Fruit fly (Drosophila melanogaster) whole organism, pupa: ENCODE measurements around the gene CG7059.

Source experiments
- CG10348 ChIP-seq: fragments of 200-800 bp; sonication (Bioruptor generic); IDR thresholded peaks from 2 replicates; pipeline ENCODE4 v1.3.6; 2022; ENCODE audit warnings: missing biosample characterization, missing genetic modification characterization
- CG12605 ChIP-seq: fragments of 200-800 bp; sonication (Bioruptor generic); IDR thresholded peaks from 2 replicates; pipeline ENCODE4 v1.3.6; 2022; ENCODE audit warnings: missing biosample characterization, missing genetic modification characterization
- CG13204 ChIP-seq: fragments of 200-800 bp; sonication (Bioruptor generic); optimal IDR thresholded peaks from 2 replicates; lab custom pipeline; 2018; ENCODE audit warnings: missing biosample characterization, mild to moderate bottlenecking, missing genetic modification characterization, moderate library complexity
- CG14655 ChIP-seq: fragments of 200-800 bp; sonication (Bioruptor generic); optimal IDR thresholded peaks from 3 replicates; lab custom pipeline; 2017; ENCODE audit warnings: mild to moderate bottlenecking, missing biosample characterization, missing genetic modification reagents, missing genetic modification characterization
- CG15710 ChIP-seq: fragments of 200-800 bp; sonication (Bioruptor generic); optimal IDR thresholded peaks from 2 replicates; lab custom pipeline; 2018; ENCODE audit warnings: missing biosample characterization, mild to moderate bottlenecking, missing genetic modification characterization, moderate library complexity
- CG17806 ChIP-seq: fragments of 200-800 bp; sonication (Bioruptor generic); optimal IDR thresholded peaks from 2 replicates; lab custom pipeline; 2018; ENCODE audit warnings: missing biosample characterization, mild to moderate bottlenecking, missing genetic modification characterization, moderate library complexity
- CG32121 ChIP-seq: fragments of 200-800 bp; sonication (Bioruptor generic); IDR thresholded peaks from 2 replicates; pipeline ENCODE4 v1.3.6; 2022; ENCODE audit warnings: missing biosample characterization, missing genetic modification characterization
- CG34367 ChIP-seq: fragments of 200-800 bp; sonication (Bioruptor generic); optimal IDR thresholded peaks from 2 replicates; lab custom pipeline; 2018; ENCODE audit warnings: missing biosample characterization, mild to moderate bottlenecking, missing genetic modification characterization
- CG4496 ChIP-seq: fragments of 200-800 bp; sonication (Bioruptor generic); IDR thresholded peaks from 3 replicates; pipeline ENCODE4 v1.3.6; 2022; ENCODE audit warnings: missing biosample characterization, missing genetic modification characterization
- CG8159 ChIP-seq: fragments of 200-800 bp; sonication (Bioruptor generic); optimal IDR thresholded peaks from 3 replicates; lab custom pipeline; 2018; ENCODE audit warnings: missing biosample characterization, mild to moderate bottlenecking, missing genetic modification characterization, moderate library complexity
- CG8301 ChIP-seq: fragments of 200-800 bp; sonication (Bioruptor generic); optimal IDR thresholded peaks from 2 replicates; lab custom pipeline; 2018; ENCODE audit warnings: missing biosample characterization, mild to moderate bottlenecking, missing genetic modification characterization
- CG9948 ChIP-seq: fragments of 200-800 bp; sonication (Bioruptor generic); optimal IDR thresholded peaks from 2 replicates; lab custom pipeline; 2018; ENCODE audit warnings: missing biosample characterization, mild to moderate bottlenecking, missing genetic modification characterization, moderate library complexity
- D1 ChIP-seq: fragments of 200-800 bp; sonication (Bioruptor generic); optimal IDR thresholded peaks from 2 replicates; lab custom pipeline; 2018; ENCODE audit warnings: missing biosample characterization, mild to moderate bottlenecking, missing genetic modification characterization, moderate library complexity
- EcR ChIP-seq: fragments of 200-800 bp; sonication (Bioruptor generic); optimal IDR thresholded peaks from 3 replicates; lab custom pipeline; 2019; ENCODE audit warnings: missing biosample characterization, missing genetic modification characterization, mild to moderate bottlenecking, moderate library complexity, missing genetic modification reagents
- Pif1A ChIP-seq: fragments of 200-800 bp; sonication (Bioruptor generic); optimal IDR thresholded peaks from 3 replicates; lab custom pipeline; 2016; ENCODE audit warnings: missing biosample characterization, missing genetic modification characterization
- Pif1B ChIP-seq: fragments of 200-800 bp; sonication (Bioruptor generic); optimal IDR thresholded peaks from 3 replicates; lab custom pipeline; 2016; ENCODE audit warnings: missing biosample characterization, missing genetic modification characterization
- Snoo ChIP-seq: fragments of 200-800 bp; sonication (Bioruptor generic); optimal IDR thresholded peaks from 3 replicates; lab custom pipeline; 2017; ENCODE audit warnings: missing biosample characterization, mild to moderate bottlenecking, missing genetic modification characterization, inconsistent platforms
- fd96Ca ChIP-seq: fragments of 200-800 bp; sonication (Bioruptor generic); IDR thresholded peaks from 3 replicates; pipeline ENCODE4 v1.3.6; 2022; ENCODE audit warnings: missing biosample characterization, missing genetic modification characterization
- gl ChIP-seq: fragments of 200-800 bp; sonication (Bioruptor generic); optimal IDR thresholded peaks from 2 replicates; lab custom pipeline; 2018; ENCODE audit warnings: missing biosample characterization, mild to moderate bottlenecking, missing genetic modification characterization
- rn ChIP-seq: fragments of 200-800 bp; sonication (Bioruptor generic); IDR thresholded peaks from 2 replicates; pipeline ENCODE4 v1.3.6; 2022; ENCODE audit warnings: missing biosample characterization, missing genetic modification characterization

CG7059 gene

DNA sequence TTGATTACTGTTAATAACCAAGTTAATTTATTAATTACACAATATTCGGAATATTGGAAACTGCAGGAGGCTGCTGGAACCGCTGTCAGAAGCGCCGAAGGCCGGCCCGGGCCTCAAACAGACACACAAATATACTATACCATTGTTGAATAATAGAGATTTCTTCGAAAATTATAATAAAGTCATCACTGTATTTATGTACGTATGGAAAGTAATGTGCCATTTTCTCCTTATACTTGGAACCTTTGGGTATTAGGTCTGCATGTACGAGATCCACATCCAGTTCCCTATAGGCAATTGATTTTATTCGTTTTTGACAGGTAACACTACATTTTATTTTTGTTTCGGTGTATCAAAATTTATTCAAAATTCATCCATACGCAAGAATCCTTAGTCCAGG lies 17.0 kb upstream of the CG7059 start, which contains the start of gene CG7069:
TSS of gene CG7069 (plus strand) at position 301 of the 400 bp plus-strand sequence.
- TF ChIP-seq rn (GFP tag; lab: Robert Waterston, UW) = no peak
- no peak for TF ChIP-seq Pif1B (GFP tag; lab: Kevin White, UChicago)
- no peak for TF ChIP-seq CG4496 (GFP tag; lab: Robert Waterston, UW)
- TF ChIP-seq CG32121 = no peak
- TF ChIP-seq CG12605 (GFP tag; lab: Robert Waterston, UW) = no peak
- no peak for TF ChIP-seq gl (tag; lab: Kevin White, UChicago)
- TF ChIP-seq Snoo (tag; lab: Kevin White, UChicago) = no peak
- TF ChIP-seq CG15710 (tag; lab: Kevin White, UChicago) = no peak
- TF ChIP-seq CG17806 (tag; lab: Kevin White, UChicago) = no peak
- no peak for TF ChIP-seq EcR (GFP tag; lab: Kevin White, UChicago)
- no peak for TF ChIP-seq CG8301 (tag; lab: Kevin White, UChicago)
- no peak for TF ChIP-seq CG10348
- TF ChIP-seq D1 (tag; lab: Kevin White, UChicago) = no peak
- TF ChIP-seq CG34367 = no peak

DNA sequence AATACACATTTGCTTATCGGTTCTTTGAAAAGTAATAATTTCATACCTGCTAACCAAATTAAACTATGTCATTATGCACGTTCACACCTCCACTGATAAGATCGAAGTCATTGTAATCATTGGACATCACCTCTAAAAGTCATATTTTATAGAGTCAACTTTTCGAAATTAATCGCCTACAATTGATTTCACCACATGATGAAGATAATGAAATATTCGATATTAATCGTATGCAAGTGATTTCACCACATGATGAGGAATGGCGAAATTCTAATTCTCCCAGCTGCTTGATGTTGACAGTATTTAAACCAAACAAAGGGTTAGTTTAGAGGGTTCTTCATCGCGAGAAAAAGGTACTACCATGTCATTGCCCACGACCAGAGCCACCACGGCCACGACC lies 13.9 kb upstream of the CG7059 start, which contains the start of gene CG18596:
TSS of gene CG18596 (plus strand) at position 250 of the 400 bp plus-strand sequence.
- TF ChIP-seq EcR (GFP tag; lab: Kevin White, UChicago) = no peak
- no peak for TF ChIP-seq Pif1B (GFP tag; lab: Kevin White, UChicago)
- no peak for TF ChIP-seq Snoo (tag; lab: Kevin White, UChicago)
- TF ChIP-seq CG4496 (GFP tag; lab: Robert Waterston, UW) = no peak
- no peak for TF ChIP-seq CG9948 (tag; lab: Kevin White, UChicago)
- TF ChIP-seq D1 (tag; lab: Kevin White, UChicago) = no peak
- TF ChIP-seq rn (GFP tag; lab: Robert Waterston, UW) = no peak
- no peak for TF ChIP-seq gl (tag; lab: Kevin White, UChicago)
- no peak for TF ChIP-seq CG14655 (GFP tag; lab: Kevin White, UChicago)
- TF ChIP-seq Pif1A (GFP tag; lab: Kevin White, UChicago) = no peak
- no peak for TF ChIP-seq CG8301 (tag; lab: Kevin White, UChicago)
- TF ChIP-seq CG13204 (GFP tag; lab: Kevin White, UChicago) = no peak
- no peak for TF ChIP-seq CG10348
- TF ChIP-seq CG17806 (tag; lab: Kevin White, UChicago) = no peak
- no peak for TF ChIP-seq CG34367

DNA sequence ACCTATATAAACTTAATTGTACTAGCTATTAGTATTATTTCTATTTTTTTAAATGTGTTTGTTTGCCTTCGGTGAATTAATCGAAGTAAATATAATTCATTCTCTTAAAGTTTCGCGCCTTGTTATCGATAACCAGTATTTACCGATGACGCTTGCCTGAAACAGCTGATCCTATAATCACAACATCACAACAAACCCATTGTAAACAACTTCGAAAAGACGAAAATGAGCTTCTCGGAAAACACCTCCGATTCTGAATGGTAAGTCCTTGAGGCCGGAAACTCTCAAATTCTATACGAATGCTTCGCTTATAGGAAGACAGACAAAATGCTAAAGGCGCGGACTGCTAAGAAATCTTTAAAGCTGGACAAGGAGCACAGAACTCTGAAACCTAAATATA lies 9.6 kb upstream of the CG7059 start, which contains the start of gene CG34149:
TSS of gene CG34149 (plus strand) at position 187 of the 400 bp plus-strand sequence.
- no peak for TF ChIP-seq CG34367
- no peak for TF ChIP-seq CG9948 (tag; lab: Kevin White, UChicago)
- TF ChIP-seq CG4496 (GFP tag; lab: Robert Waterston, UW) = no peak
- TF ChIP-seq D1 (tag; lab: Kevin White, UChicago) = no peak
- TF ChIP-seq fd96Ca = no peak

DNA sequence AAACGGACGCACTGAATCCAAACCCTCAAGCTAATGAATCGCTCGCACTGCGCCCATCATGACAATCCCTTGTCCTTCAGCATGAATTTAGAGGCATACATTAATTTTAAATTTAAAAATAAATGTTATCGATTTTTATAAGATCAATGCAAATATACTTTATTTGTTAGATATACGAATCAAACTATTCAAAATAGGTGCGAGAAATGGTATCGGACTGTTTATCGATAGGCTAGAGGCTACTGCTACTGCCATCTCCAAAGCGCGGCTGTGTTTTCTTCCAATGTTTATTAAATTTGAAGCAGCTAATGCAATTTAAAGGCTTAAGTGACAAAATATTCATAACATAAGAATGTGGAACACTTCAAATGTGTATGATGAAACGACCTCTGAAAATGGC lies 8.5 kb upstream of the CG7059 start, which contains the start of gene CG43342:
TSS of gene CG43342 (plus strand) at position 264 of the 400 bp plus-strand sequence.
- no peak for TF ChIP-seq CG4496 (GFP tag; lab: Robert Waterston, UW)
- TF ChIP-seq CG12605 (GFP tag; lab: Robert Waterston, UW) = no peak
- no peak for TF ChIP-seq CG10348
- TF ChIP-seq CG34367 = no peak
- no peak for TF ChIP-seq CG8159
- no peak for TF ChIP-seq CG32121

DNA sequence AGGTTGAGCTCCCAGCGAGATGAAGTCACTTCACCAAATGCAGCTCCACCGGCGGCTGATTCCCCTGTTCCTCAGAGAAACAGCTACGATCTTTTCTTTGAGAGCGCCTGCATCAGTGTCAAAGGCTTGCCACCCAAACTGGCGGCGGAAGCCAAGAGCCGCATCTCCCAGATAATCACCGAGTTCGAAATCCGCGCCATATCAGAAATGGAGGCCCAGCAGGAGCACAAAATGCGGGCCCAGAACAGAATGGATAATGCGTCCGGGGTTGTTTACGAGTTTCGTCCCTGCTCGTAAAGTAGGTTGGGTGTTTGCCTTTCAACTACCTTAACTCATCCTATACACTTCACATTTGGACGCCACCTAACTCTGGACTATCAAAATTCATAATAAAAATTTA lies 7.8 kb upstream of the CG7059 start, which contains the start of gene Gpdh3:
TSS of gene Gpdh3 (plus strand) at position 301 of the 400 bp plus-strand sequence.
- TF ChIP-seq CG12605 (GFP tag; lab: Robert Waterston, UW) (no peak), Pif1A (GFP tag; lab: Kevin White, UChicago) (no peak), CG32121 (no peak), CG34367 (no peak), gl (tag; lab: Kevin White, UChicago) (no peak), CG9948 (tag; lab: Kevin White, UChicago) (no peak), CG13204 (GFP tag; lab: Kevin White, UChicago) (no peak), fd96Ca (no peak), EcR (GFP tag; lab: Kevin White, UChicago) (no peak), CG8301 (tag; lab: Kevin White, UChicago) (no peak), CG8159 (no peak), CG4496 (GFP tag; lab: Robert Waterston, UW) (no peak), Snoo (tag; lab: Kevin White, UChicago) (no peak), D1 (tag; lab: Kevin White, UChicago) (no peak)

DNA sequence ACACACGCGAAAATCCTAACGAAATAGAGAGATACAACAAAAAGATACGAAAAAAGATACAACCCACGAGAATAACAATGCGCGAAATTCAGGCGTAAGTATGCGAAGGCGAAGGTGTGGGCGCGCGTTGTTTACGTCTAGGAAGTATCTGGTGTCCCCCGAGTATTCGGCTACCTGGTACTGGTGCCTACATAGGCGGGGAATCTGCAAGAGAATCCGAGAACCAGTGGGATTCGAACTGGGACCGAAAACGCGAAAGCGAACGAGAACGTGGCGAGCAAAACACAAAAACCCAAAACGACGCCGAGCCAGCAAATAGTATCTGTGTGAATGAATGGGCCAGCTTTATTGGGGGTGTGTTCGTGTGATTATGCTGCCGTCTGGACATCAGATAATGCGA lies 529 bp downstream of the CG7059 start:
- no peak for TF ChIP-seq D1 (tag; lab: Kevin White, UChicago)
- TF ChIP-seq CG12605 (GFP tag; lab: Robert Waterston, UW) = no peak
- TF ChIP-seq CG15710 (tag; lab: Kevin White, UChicago) = no peak
- TF ChIP-seq CG4496 (GFP tag; lab: Robert Waterston, UW) = no peak
- TF ChIP-seq CG14655 (GFP tag; lab: Kevin White, UChicago) = no peak
- TF ChIP-seq CG8159 = no peak
- no peak for TF ChIP-seq CG13204 (GFP tag; lab: Kevin White, UChicago)
- TF ChIP-seq CG10348 = no peak
- TF ChIP-seq Pif1A (GFP tag; lab: Kevin White, UChicago) = no peak

DNA sequence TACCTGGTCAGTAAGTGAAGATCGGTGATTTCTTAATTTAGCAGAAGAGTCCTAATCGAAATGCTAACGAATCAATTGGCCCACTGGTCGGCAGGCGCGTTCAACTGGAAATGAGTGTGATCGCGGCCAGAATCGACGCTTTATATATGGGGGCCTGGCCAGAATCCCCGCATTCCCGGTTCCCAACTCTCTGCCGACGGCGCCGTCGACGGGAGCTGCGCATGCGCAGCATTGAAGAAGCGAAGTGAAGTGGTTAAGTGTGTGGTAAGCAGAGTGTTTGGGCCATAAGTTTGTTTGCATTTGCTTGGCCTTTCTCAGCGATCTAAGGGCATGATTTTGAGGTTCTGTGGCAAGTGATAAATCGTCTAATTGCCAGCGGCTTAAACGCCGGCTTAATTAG lies 4.4 kb downstream of the CG7059 start, which contains the start of gene CG13857:
TSS of gene CG13857 (minus strand) at position 101 of the 400 bp plus-strand sequence.
- no peak for TF ChIP-seq CG12605 (GFP tag; lab: Robert Waterston, UW)
- no peak for TF ChIP-seq rn (GFP tag; lab: Robert Waterston, UW)
- TF ChIP-seq Pif1B (GFP tag; lab: Kevin White, UChicago) = no peak
- no peak for TF ChIP-seq CG13204 (GFP tag; lab: Kevin White, UChicago)
